Worm (Caenorhabditis elegans) whole organism, L4 larva: ENCODE data around the gene ucr-2.3.

Experiments used
- F26F4.8 ChIP-seq: fragments of 200-800 bp; sonication (Bioruptor generic); conservative IDR thresholded peaks from 2 replicates; pipeline ENCODE4 v1.3.6; 2022; ENCODE audit warnings: missing genetic modification characterization, missing compliant biosample characterization
- ama-1 ChIP-seq: fragments of 150-350 bp; optimal IDR thresholded peaks from 2 replicates; lab custom pipeline; 2014; ENCODE audit warnings: inconsistent platforms, mixed read lengths
- ceh-20 ChIP-seq: fragments of 200-800 bp; sonication (Bioruptor generic); IDR thresholded peaks from 2 replicates; pipeline ENCODE4 v1.3.6; 2022; ENCODE audit warnings: missing genetic modification reagents, missing genetic modification characterization, missing compliant biosample characterization
- dpl-1 ChIP-seq: fragments of 150-350 bp; optimal IDR thresholded peaks from 2 replicates; lab custom pipeline; 2014; ENCODE audit warnings: missing biosample characterization, missing genetic modification reagents, missing genetic modification characterization
- lin-39 ChIP-seq: fragments of 150-350 bp; optimal IDR thresholded peaks from 2 replicates; lab custom pipeline; 2014; ENCODE audit warnings: missing biosample characterization, missing genetic modification reagents, missing genetic modification characterization
- nhr-237 ChIP-seq: sonication (generic microtip); optimal IDR thresholded peaks from 2 replicates; lab custom pipeline; 2017; ENCODE audit warnings: missing biosample characterization, missing genetic modification characterization
- nhr-25 ChIP-seq: sonication (generic microtip); optimal IDR thresholded peaks from 2 replicates; lab custom pipeline; 2017; ENCODE audit warnings: missing genetic modification characterization, mild to moderate bottlenecking, missing compliant biosample characterization, antibody characterized with exemption, moderate library complexity, borderline replicate concordance; ENCODE audit not compliant: insufficient read depth
- unc-39 ChIP-seq: sonication (generic microtip); optimal IDR thresholded peaks from 2 replicates; lab custom pipeline; 2017; ENCODE audit warnings: missing biosample characterization, missing genetic modification characterization
- unc-62 ChIP-seq, 3 experiments: fragments of 150-350 bp in 1 of 3; sonication (generic microtip); optimal IDR thresholded peaks in 2 of 3; peaks in 1 of 3; 1 replicate in 1 of 3; 2 replicates in 2 of 3; lab custom pipeline; 2014 to 2017; ENCODE audit warnings: missing biosample characterization in 3 of 3, missing genetic modification characterization in 3 of 3, missing genetic modification reagents in 3 of 3, missing genotype in 1 of 3
- zip-11 ChIP-seq: fragments of 200-800 bp; sonication (Bioruptor generic); IDR thresholded peaks from 2 replicates; pipeline ENCODE4 v1.3.6; 2022; ENCODE audit warnings: missing genetic modification characterization, missing compliant biosample characterization

DNA sequence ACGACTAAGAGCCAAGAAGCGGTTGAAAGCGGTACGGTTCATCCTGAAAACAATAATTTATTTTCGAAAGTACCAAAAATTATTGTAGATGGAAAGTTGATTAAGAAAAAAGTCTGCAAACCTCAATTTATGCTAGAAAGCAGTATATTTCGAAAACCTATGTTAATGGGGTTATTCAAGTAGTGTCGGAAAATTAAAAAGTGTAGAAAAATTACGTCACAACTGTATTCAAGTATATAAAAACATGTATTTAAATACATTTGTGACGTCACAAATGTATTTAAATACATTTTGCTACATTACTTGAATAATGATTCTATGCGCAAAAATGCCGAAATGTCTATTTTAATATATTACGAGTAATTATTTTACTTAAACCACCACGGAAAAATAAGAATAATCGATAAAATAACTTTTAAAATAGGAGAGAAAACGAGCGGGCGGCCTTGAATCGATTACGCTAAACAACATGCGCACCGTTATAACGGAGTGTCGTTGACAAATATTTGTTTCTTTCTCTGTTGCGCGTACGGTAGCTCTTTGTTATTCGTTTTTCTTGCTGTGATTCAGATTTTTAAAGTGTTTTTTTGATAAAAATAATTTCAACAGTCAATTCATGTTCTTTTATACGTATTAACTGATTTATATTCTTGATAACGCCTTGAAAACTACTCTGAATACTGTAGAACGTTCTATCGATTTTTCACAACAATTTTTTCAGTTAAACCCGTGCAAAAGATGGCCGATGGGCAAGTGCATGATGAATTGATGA is 31.1 kb downstream of the ucr-2.3 start, which contains the start of the genes F23H11.5 and bra-2:
- no peak for TF ChIP-seq unc-62 (GFP tag; optimal IDR thresholded peaks at IDR 0.05 in 1 of 2; lab: Kevin White, UChicago)
- no peak for TF ChIP-seq unc-62 (tag; optimal IDR thresholded peaks at IDR 0.05; lab: Kevin White, UChicago)
- TF ChIP-seq zip-11 (GFP tag; lab: Robert Waterston, UW) = no peak
- TF ChIP-seq ama-1 (lab: Kevin White, UChicago) = peak; percentile 24
- TF ChIP-seq unc-39 = no peak
- no peak for TF ChIP-seq nhr-25 (tag; lab: Kevin White, UChicago)
- no peak for TF ChIP-seq ceh-20 (GFP tag; lab: Robert Waterston, UW)
- peak; percentile 5 for TF ChIP-seq dpl-1 (GFP tag; lab: Kevin White, UChicago)
- no peak for TF ChIP-seq lin-39 (tag; lab: Kevin White, UChicago)
- TF ChIP-seq F26F4.8 = no peak
- no peak for TF ChIP-seq nhr-237 (tag; lab: Kevin White, UChicago)
